Worm (Caenorhabditis elegans) whole organism, young adult: ENCODE results near the gene cyp-13A11.

ENCODE experiments used
- B0261.1 ChIP-seq: sonication (generic microtip); optimal IDR thresholded peaks from 2 replicates; lab custom pipeline; 2016; ENCODE audit warnings: mild to moderate bottlenecking, missing genetic modification characterization, moderate library complexity, missing compliant biosample characterization
- C06A6.2 ChIP-seq: fragments of 200-800 bp; sonication (Bioruptor generic); conservative IDR thresholded peaks from 2 replicates; pipeline ENCODE4 v1.3.6; 2022; ENCODE audit warnings: missing genetic modification characterization, missing compliant biosample characterization
- F23B12.7 ChIP-seq: sonication (generic microtip); optimal IDR thresholded peaks from 2 replicates; lab custom pipeline; 2017; ENCODE audit warnings: missing genetic modification characterization, mild to moderate bottlenecking, missing compliant biosample characterization, antibody characterized with exemption, moderate library complexity; ENCODE audit not compliant: insufficient read depth
- F52B5.7 ChIP-seq: sonication (generic microtip); optimal IDR thresholded peaks from 2 replicates; lab custom pipeline; 2016; ENCODE audit warnings: mild to moderate bottlenecking, missing genetic modification characterization, missing compliant biosample characterization
- Y53G8AR.9 ChIP-seq: fragments of 200-800 bp; sonication (Bioruptor generic); conservative IDR thresholded peaks from 2 replicates; pipeline ENCODE4 v1.3.6; 2022; ENCODE audit warnings: missing genetic modification reagents, missing genetic modification characterization, missing compliant biosample characterization
- ZK185.1 ChIP-seq: sonication (generic microtip); optimal IDR thresholded peaks from 2 replicates; lab custom pipeline; 2016; ENCODE audit warnings: mild to moderate bottlenecking, missing genetic modification characterization, missing compliant biosample characterization; ENCODE audit not compliant: poor library complexity, severe bottlenecking
- akir-1 ChIP-seq: fragments of 200-800 bp; sonication (Bioruptor generic); optimal IDR thresholded peaks from 2 replicates; lab custom pipeline; 2018; ENCODE audit warnings: mild to moderate bottlenecking, missing genetic modification characterization, moderate library complexity, missing compliant biosample characterization
- ama-1 ChIP-seq, 3 experiments: fragments of 150-350 bp in 1 of 3; sonication (generic microtip) in 2 of 3; optimal IDR thresholded peaks; 2 replicates each; lab custom pipeline; 2014 to 2018; ENCODE audit warnings: missing biosample characterization in 2 of 3, missing genetic modification characterization in 2 of 3, missing genetic modification reagents in 2 of 3
- aptf-2 ChIP-seq: fragments of 200-800 bp; sonication (Bioruptor generic); conservative IDR thresholded peaks from 2 replicates; pipeline ENCODE4 v1.3.6; 2022; ENCODE audit warnings: missing genetic modification reagents, missing genetic modification characterization, missing compliant biosample characterization
- aptf-3 ChIP-seq: fragments of 200-800 bp; sonication (Bioruptor generic); IDR thresholded peaks from 2 replicates; pipeline ENCODE4 v1.3.6; 2022; ENCODE audit warnings: missing genetic modification characterization, missing compliant biosample characterization
- attf-3 ChIP-seq: fragments of 200-800 bp; sonication (Bioruptor generic); conservative IDR thresholded peaks from 2 replicates; pipeline ENCODE4 v1.3.6; 2022; ENCODE audit warnings: missing genetic modification reagents, missing genetic modification characterization, missing compliant biosample characterization
- attf-5 ChIP-seq: fragments of 200-800 bp; sonication (Bioruptor generic); optimal IDR thresholded peaks from 2 replicates; lab custom pipeline; 2018; ENCODE audit warnings: mild to moderate bottlenecking, missing genetic modification characterization, missing compliant biosample characterization
- bed-1 ChIP-seq: fragments of 200-800 bp; sonication (Bioruptor generic); IDR thresholded peaks from 2 replicates; pipeline ENCODE4 v1.3.6; 2022; ENCODE audit warnings: missing genetic modification reagents, missing genetic modification characterization, missing compliant biosample characterization
- ceh-27 ChIP-seq: fragments of 200-800 bp; sonication (Bioruptor generic); optimal IDR thresholded peaks from 2 replicates; lab custom pipeline; 2018; ENCODE audit warnings: mild to moderate bottlenecking, missing genetic modification characterization, moderate library complexity, missing compliant biosample characterization
- ceh-91 ChIP-seq: fragments of 200-800 bp; sonication (Bioruptor generic); IDR thresholded peaks from 2 replicates; pipeline ENCODE4 v1.3.6; 2022; ENCODE audit warnings: missing genetic modification reagents, missing genetic modification characterization, missing compliant biosample characterization
- chd-7 ChIP-seq: sonication (generic microtip); optimal IDR thresholded peaks from 2 replicates; lab custom pipeline; 2016; ENCODE audit warnings: mild to moderate bottlenecking, missing genetic modification characterization, moderate library complexity, missing compliant biosample characterization
- dox-1 ChIP-seq: fragments of 200-800 bp; sonication (Bioruptor generic); IDR thresholded peaks from 2 replicates; pipeline ENCODE4 v1.3.6; 2022; ENCODE audit warnings: missing genetic modification reagents, missing genetic modification characterization, missing compliant biosample characterization
- efl-1 ChIP-seq: fragments of 150-350 bp; optimal IDR thresholded peaks from 2 replicates; lab custom pipeline; 2014; ENCODE audit warnings: missing biosample characterization, missing genetic modification reagents, missing genetic modification characterization
- egl-18 ChIP-seq: fragments of 200-800 bp; sonication (Bioruptor generic); IDR thresholded peaks from 2 replicates; pipeline ENCODE4 v1.3.6; 2022; ENCODE audit warnings: missing genetic modification reagents, missing genetic modification characterization, missing compliant biosample characterization
- egrh-3 ChIP-seq: fragments of 200-800 bp; sonication (Bioruptor generic); IDR thresholded peaks from 2 replicates; pipeline ENCODE4 v1.3.6; 2022; ENCODE audit warnings: missing genetic modification reagents, missing genetic modification characterization, missing compliant biosample characterization
- ekl-4 ChIP-seq: fragments of 200-800 bp; sonication (Bioruptor generic); IDR thresholded peaks from 2 replicates; pipeline ENCODE4 v1.3.6; 2022; ENCODE audit warnings: missing genetic modification reagents, missing genetic modification characterization, missing compliant biosample characterization
- him-1 ChIP-seq: sonication (generic microtip); optimal IDR thresholded peaks from 2 replicates; lab custom pipeline; 2016; ENCODE audit warnings: missing genotype, missing genetic modification reagents, missing genetic modification characterization, missing compliant biosample characterization
- hlh-26 ChIP-seq: fragments of 200-800 bp; sonication (Bioruptor generic); conservative IDR thresholded peaks from 2 replicates; pipeline ENCODE4 v1.3.6; 2022; ENCODE audit warnings: missing genetic modification reagents, missing genetic modification characterization, missing compliant biosample characterization
- hmg-1.2 ChIP-seq: fragments of 200-800 bp; sonication (Bioruptor generic); IDR thresholded peaks from 2 replicates; pipeline ENCODE4 v1.3.6; 2022; ENCODE audit warnings: missing genetic modification reagents, missing genetic modification characterization, missing compliant biosample characterization
- hrde-1 ChIP-seq: sonication (generic microtip); optimal IDR thresholded peaks from 2 replicates; lab custom pipeline; 2016; ENCODE audit warnings: missing genetic modification characterization, mild to moderate bottlenecking, missing compliant biosample characterization, moderate library complexity, missing genotype, missing genetic modification reagents, borderline replicate concordance
- hsf-1 ChIP-seq: fragments of 200-800 bp; sonication (Bioruptor generic); IDR thresholded peaks from 2 replicates; pipeline ENCODE4 v1.3.6; 2022; ENCODE audit warnings: missing genetic modification reagents, missing genetic modification characterization, missing compliant biosample characterization
- let-526 ChIP-seq: fragments of 200-800 bp; sonication (Bioruptor generic); IDR thresholded peaks from 2 replicates; pipeline ENCODE4 v1.3.6; 2022; ENCODE audit warnings: missing genetic modification reagents, missing genetic modification characterization, missing compliant biosample characterization
- let-607 ChIP-seq, 2 experiments: fragments of 200-800 bp in 1 of 2; sonication (Bioruptor generic) in 1 of 2; sonication (generic microtip) in 1 of 2; optimal IDR thresholded peaks; 2 replicates each; lab custom pipeline; 2016 to 2018; ENCODE audit warnings: mild to moderate bottlenecking in 2 of 2, missing compliant biosample characterization in 2 of 2, missing genetic modification characterization in 2 of 2, moderate library complexity in 2 of 2, missing genotype in 1 of 2
- lin-35 ChIP-seq, 3 experiments: fragments of 150-350 bp in 2 of 3; sonication (generic microtip) in 1 of 3; optimal IDR thresholded peaks; 2 replicates each; lab custom pipeline; 2014 to 2018; ENCODE audit warnings: missing biosample characterization in 3 of 3, missing genetic modification characterization in 3 of 3, missing genetic modification reagents in 3 of 3
- lir-1 ChIP-seq: fragments of 200-800 bp; sonication (Bioruptor generic); conservative IDR thresholded peaks from 2 replicates; pipeline ENCODE4 v1.3.6; 2022; ENCODE audit warnings: missing genetic modification reagents, missing genetic modification characterization, missing compliant biosample characterization
- lsl-1 ChIP-seq: fragments of 200-800 bp; sonication (Bioruptor generic); optimal IDR thresholded peaks from 2 replicates; lab custom pipeline; 2018; ENCODE audit warnings: mild to moderate bottlenecking, missing genetic modification characterization, moderate library complexity, missing compliant biosample characterization
- mcd-1 ChIP-seq: fragments of 200-800 bp; sonication (Bioruptor generic); IDR thresholded peaks from 2 replicates; pipeline ENCODE4 v1.3.6; 2022; ENCODE audit warnings: missing genetic modification reagents, missing genetic modification characterization, missing compliant biosample characterization
- mel-28 ChIP-seq: sonication (generic microtip); optimal IDR thresholded peaks from 2 replicates; lab custom pipeline; 2016; ENCODE audit warnings: borderline replicate concordance, mild to moderate bottlenecking, missing genetic modification characterization, missing compliant biosample characterization
- mxl-1 ChIP-seq: sonication (generic microtip); optimal IDR thresholded peaks from 2 replicates; lab custom pipeline; 2016; ENCODE audit warnings: missing genetic modification characterization, missing compliant biosample characterization
- nhr-27 ChIP-seq: fragments of 200-800 bp; sonication (Bioruptor generic); optimal IDR thresholded peaks from 2 replicates; lab custom pipeline; 2018; ENCODE audit warnings: mild to moderate bottlenecking, missing genetic modification characterization, moderate library complexity, missing compliant biosample characterization
- nhr-90 ChIP-seq: sonication (generic microtip); optimal IDR thresholded peaks from 2 replicates; lab custom pipeline; 2016; ENCODE audit warnings: missing genotype, mild to moderate bottlenecking, missing genetic modification characterization, missing compliant biosample characterization
- pha-4 ChIP-seq: fragments of 150-350 bp; sonication (generic microtip); optimal IDR thresholded peaks from 2 replicates; lab custom pipeline; 2014; ENCODE audit warnings: missing biosample characterization, missing genetic modification reagents, missing genetic modification characterization
- sdz-38 ChIP-seq: sonication (generic microtip); optimal IDR thresholded peaks from 2 replicates; lab custom pipeline; 2016; ENCODE audit warnings: missing genotype, missing genetic modification characterization, missing compliant biosample characterization
- sptf-2 ChIP-seq: fragments of 200-800 bp; sonication (Bioruptor generic); optimal IDR thresholded peaks from 2 replicates; lab custom pipeline; 2018; ENCODE audit warnings: mild to moderate bottlenecking, missing genetic modification characterization, missing compliant biosample characterization
- tbx-9 ChIP-seq: sonication (generic microtip); optimal IDR thresholded peaks from 2 replicates; lab custom pipeline; 2016; ENCODE audit warnings: borderline replicate concordance, missing genetic modification characterization, inconsistent platforms, missing compliant biosample characterization
- unc-62 ChIP-seq: fragments of 150-350 bp; optimal IDR thresholded peaks from 2 replicates; lab custom pipeline; 2014; ENCODE audit warnings: missing biosample characterization, missing genetic modification reagents, missing genetic modification characterization
- xnd-1 ChIP-seq: sonication (generic microtip); optimal IDR thresholded peaks from 2 replicates; lab custom pipeline; 2016; ENCODE audit warnings: missing genotype, missing genetic modification reagents, missing genetic modification characterization, missing compliant biosample characterization
- zfh-2 ChIP-seq: fragments of 200-800 bp; sonication (Bioruptor generic); conservative IDR thresholded peaks from 2 replicates; pipeline ENCODE4 v1.3.6; 2022; ENCODE audit warnings: missing genetic modification reagents, missing genetic modification characterization, missing compliant biosample characterization
- ztf-22 ChIP-seq: fragments of 200-800 bp; sonication (Bioruptor generic); optimal IDR thresholded peaks from 2 replicates; lab custom pipeline; 2018; ENCODE audit warnings: mild to moderate bottlenecking, missing genetic modification characterization, moderate library complexity, missing compliant biosample characterization
- ztf-28 ChIP-seq: fragments of 200-800 bp; sonication (Bioruptor generic); IDR thresholded peaks from 2 replicates; pipeline ENCODE4 v1.3.6; 2022; ENCODE audit warnings: missing genetic modification reagents, missing genetic modification characterization, missing compliant biosample characterization
- ztf-6 ChIP-seq: fragments of 200-800 bp; sonication (Bioruptor generic); IDR thresholded peaks from 2 replicates; pipeline ENCODE4 v1.3.6; 2022; ENCODE audit warnings: missing genetic modification reagents, missing genetic modification characterization, missing compliant biosample characterization

cyp-13A11 gene

DNA sequence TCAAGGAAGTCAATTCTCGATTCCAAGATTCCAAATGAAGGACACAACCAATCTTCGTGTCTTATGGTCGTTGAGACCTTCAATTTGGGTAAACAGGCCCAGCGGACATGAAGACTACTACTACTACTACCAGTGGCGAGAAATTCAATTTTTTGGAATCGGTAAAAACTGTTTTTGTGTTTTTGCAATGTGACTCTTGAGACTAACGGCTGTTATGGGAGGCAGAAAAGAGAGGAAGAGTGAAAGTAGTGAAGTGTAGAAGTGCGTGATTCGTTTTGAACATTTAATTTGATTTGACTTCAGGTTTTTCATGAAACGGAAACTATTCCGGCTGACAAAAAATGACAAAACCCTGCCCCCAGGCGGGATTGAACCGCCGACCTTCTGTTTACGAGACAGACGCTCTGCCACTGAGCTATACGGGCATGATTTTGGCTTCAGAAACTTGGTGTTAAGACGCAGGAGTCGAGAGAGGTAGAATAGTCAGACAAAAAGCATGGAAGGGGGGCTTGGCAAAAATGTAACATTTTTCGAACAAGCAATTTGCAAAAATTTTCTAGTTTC lies 5.0 kb upstream of the cyp-13A11 start (continued):
- TF ChIP-seq lsl-1 (GFP tag; lab: Kevin White, UChicago): peak; percentile 23
- TF ChIP-seq ztf-22 (GFP tag; lab: Kevin White, UChicago): no peak
- TF ChIP-seq sptf-2 (GFP tag; lab: Kevin White, UChicago): no peak
- peak in 1 of 3 experiments; percentile 44 for TF ChIP-seq lin-35 (GFP tag; optimal IDR thresholded peaks at IDR 0.05; lab: Kevin White, UChicago)
- TF ChIP-seq ztf-28 (GFP tag; lab: Robert Waterston, UW): 0 out of 2 replicates have a peak, but pooled peaks have one; percentile 29
- TF ChIP-seq ekl-4 (GFP tag; lab: Robert Waterston, UW): 0 out of 2 replicates have a peak, but pooled peaks have one; percentile 24
- TF ChIP-seq let-526 (GFP tag; lab: Robert Waterston, UW): 0 out of 2 replicates have a peak, but pooled peaks have one; percentile 13
- TF ChIP-seq akir-1 (GFP tag; lab: Kevin White, UChicago): no peak
- no peak for TF ChIP-seq mel-28 (tag; lab: Kevin White, UChicago)
- TF ChIP-seq hrde-1 (tag; lab: Kevin White, UChicago): no peak
- TF ChIP-seq Y53G8AR.9 (GFP tag; lab: Robert Waterston, UW): 0 out of 2 replicates have a peak, but pooled peaks have one; percentile 28
- peak; percentile 52 for TF ChIP-seq mxl-1 (tag; lab: Kevin White, UChicago)
- TF ChIP-seq lir-1 (GFP tag; lab: Robert Waterston, UW): 0 out of 2 replicates have a peak, but pooled peaks have one; percentile 53
- peak; percentile 44; the same call in 1 of the 2 replicates for TF ChIP-seq egrh-3 (GFP tag; lab: Robert Waterston, UW)
- peak; percentile 74 for TF ChIP-seq dox-1 (GFP tag; lab: Robert Waterston, UW)
- TF ChIP-seq F52B5.7 (tag; lab: Kevin White, UChicago): no peak
- peak; percentile 18 for TF ChIP-seq chd-7 (tag; lab: Kevin White, UChicago)
- no peak for TF ChIP-seq pha-4
- no peak for TF ChIP-seq sdz-38 (tag; lab: Kevin White, UChicago)
- no peak for TF ChIP-seq xnd-1 (tag; lab: Kevin White, UChicago)
- TF ChIP-seq ceh-91 (GFP tag; lab: Robert Waterston, UW): no peak
- TF ChIP-seq bed-1: no peak
- TF ChIP-seq let-607 (tag; optimal IDR thresholded peaks at IDR 0.05; lab: Kevin White, UChicago): peak in 1 of 2 experiments; percentile 48
- TF ChIP-seq mcd-1 (GFP tag; lab: Robert Waterston, UW): peak; percentile 59
- TF ChIP-seq B0261.1: peak; percentile 84
- no peak for TF ChIP-seq tbx-9
- no peak for TF ChIP-seq unc-62 (GFP tag; lab: Kevin White, UChicago)
- TF ChIP-seq aptf-2 (GFP tag; lab: Robert Waterston, UW): no peak
- peak; percentile 33; the same call in 1 of the 2 replicates for TF ChIP-seq attf-3
- no peak for TF ChIP-seq hsf-1 (GFP tag; lab: Robert Waterston, UW)
- TF ChIP-seq attf-5: peak; percentile 25
- no peak for TF ChIP-seq nhr-27 (tag; lab: Kevin White, UChicago)
- no peak for TF ChIP-seq efl-1
- peak; percentile 9 for TF ChIP-seq ceh-27 (GFP tag; lab: Kevin White, UChicago)
- TF ChIP-seq aptf-3 (GFP tag; lab: Robert Waterston, UW): no peak
- no peak for TF ChIP-seq ztf-6 (GFP tag; lab: Robert Waterston, UW)
- TF ChIP-seq, all 124 proteins: peak for 57

DNA sequence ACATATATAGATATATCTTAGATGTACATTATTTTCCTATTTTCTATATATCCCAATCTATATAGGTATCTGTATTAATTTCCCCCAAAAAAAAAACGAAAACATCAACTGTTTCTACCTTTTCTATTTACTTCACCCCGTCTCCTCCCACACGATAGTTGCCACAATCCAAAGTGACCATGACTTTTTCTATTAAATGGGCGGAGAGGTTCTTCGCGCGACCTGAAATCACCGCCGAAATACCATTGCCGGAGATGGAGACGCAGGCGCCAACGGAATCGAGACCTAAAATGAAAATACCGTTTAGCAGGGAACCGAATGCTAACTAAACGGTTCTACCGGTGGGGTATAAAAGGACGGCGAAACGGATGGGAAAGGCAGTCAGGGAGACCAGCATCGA lies 2.2 kb upstream of the cyp-13A11 start, which contains the start of gene col-98:
Gene col-98, plus strand, starts transcription at position 390 of the 400 bp plus-strand sequence.
- TF ChIP-seq sptf-2 (GFP tag; lab: Kevin White, UChicago) (no peak), nhr-90 (tag; lab: Kevin White, UChicago) (no peak), him-1 (no peak), zfh-2 (GFP tag; lab: Robert Waterston, UW) (no peak), F23B12.7 (tag; lab: Kevin White, UChicago) (no peak), egl-18 (GFP tag; lab: Robert Waterston, UW) (no peak), ZK185.1 (tag; lab: Kevin White, UChicago) (no peak), let-607 (tag; optimal IDR thresholded peaks at IDR 0.05; lab: Kevin White, UChicago) (no peak), ama-1 (optimal IDR thresholded peaks at IDR 0.05; lab: Kevin White, UChicago) (no peak), ama-1 (GFP tag; optimal IDR thresholded peaks at IDR 0.05; lab: Kevin White, UChicago) (no peak), hmg-1.2 (GFP tag; lab: Robert Waterston, UW) (no peak), C06A6.2 (no peak), hlh-26 (GFP tag; lab: Robert Waterston, UW) (no peak)
